Worm (Caenorhabditis elegans) whole organism, early embryonic: ENCODE measurements around the gene cest-2.3.

Experiments used
- ama-1 ChIP-seq: fragments of 150-350 bp; optimal IDR thresholded peaks from 2 replicates; lab custom pipeline; 2014
- ceh-13 ChIP-seq: fragments of 200-800 bp; sonication (Bioruptor generic); optimal IDR thresholded peaks from 2 replicates; lab custom pipeline; 2018; ENCODE audit warnings: mild to moderate bottlenecking, missing genetic modification characterization, missing compliant biosample characterization
- ceh-36 ChIP-seq: sonication (generic microtip); optimal IDR thresholded peaks from 2 replicates; lab custom pipeline; 2016; ENCODE audit warnings: missing genetic modification characterization, inconsistent platforms, missing compliant biosample characterization
- ets-7 ChIP-seq: sonication (generic microtip); optimal IDR thresholded peaks from 2 replicates; lab custom pipeline; 2016; ENCODE audit warnings: missing genotype, missing genetic modification characterization, missing compliant biosample characterization
- flt-1 ChIP-seq: fragments of 200-800 bp; sonication (Bioruptor generic); IDR thresholded peaks from 2 replicates; pipeline ENCODE4 v1.3.6; 2022; ENCODE audit warnings: missing genetic modification characterization, missing compliant biosample characterization
- hmbx-1 ChIP-seq: sonication (generic microtip); optimal IDR thresholded peaks from 2 replicates; lab custom pipeline; 2016; ENCODE audit warnings: mild to moderate bottlenecking, missing genetic modification characterization, missing compliant biosample characterization
- hmg-4 ChIP-seq: fragments of 200-800 bp; sonication (Bioruptor generic); optimal IDR thresholded peaks from 2 replicates; lab custom pipeline; 2018; ENCODE audit warnings: mild to moderate bottlenecking, missing genetic modification characterization, missing compliant biosample characterization
- pes-1 ChIP-seq: fragments of 200-800 bp; sonication (Bioruptor generic); IDR thresholded peaks from 2 replicates; pipeline ENCODE4 v1.3.6; 2022; ENCODE audit warnings: missing genetic modification reagents, missing genetic modification characterization, missing compliant biosample characterization
- sea-1 ChIP-seq: fragments of 200-800 bp; sonication (Bioruptor generic); conservative IDR thresholded peaks from 2 replicates; pipeline ENCODE4 v1.3.6; 2022; ENCODE audit warnings: missing genetic modification characterization, missing compliant biosample characterization
- tbx-11 ChIP-seq: fragments of 200-800 bp; sonication (Bioruptor generic); IDR thresholded peaks from 2 replicates; pipeline ENCODE4 v1.3.6; 2022; ENCODE audit warnings: missing genetic modification characterization, missing compliant biosample characterization
- tbx-37 ChIP-seq: fragments of 200-800 bp; sonication (Bioruptor generic); conservative IDR thresholded peaks from 2 replicates; pipeline ENCODE4 v1.3.6; 2022; ENCODE audit warnings: missing genetic modification reagents, missing genetic modification characterization, missing compliant biosample characterization
- tra-4 ChIP-seq: sonication (generic microtip); optimal IDR thresholded peaks from 2 replicates; lab custom pipeline; 2017; ENCODE audit warnings: missing genetic modification characterization, missing compliant biosample characterization

ce11 chrV:14187104-14187503 is 4.3 kb upstream of the cest-2.3 start:
- TF ChIP-seq flt-1 (GFP tag; lab: Robert Waterston, UW) = no peak
- TF ChIP-seq pes-1 = no peak
- no peak for TF ChIP-seq ama-1 (lab: Kevin White, UChicago)
- no peak for TF ChIP-seq ceh-13 (GFP tag; lab: Kevin White, UChicago)
- no peak for TF ChIP-seq tra-4 (tag; lab: Kevin White, UChicago)
- TF ChIP-seq tbx-11 (GFP tag; lab: Robert Waterston, UW) = no peak
- TF ChIP-seq sea-1 (GFP tag; lab: Robert Waterston, UW) = no peak
- no peak for TF ChIP-seq tbx-37
- TF ChIP-seq hmbx-1 = no peak
- no peak for TF ChIP-seq ceh-36 (tag; lab: Kevin White, UChicago)
- TF ChIP-seq hmg-4 = no peak
- TF ChIP-seq ets-7 (tag; lab: Kevin White, UChicago) = no peak
